Fruit fly (Drosophila melanogaster) whole organism, prepupa: ENCODE data around the gene RecQ5.
A peak's percentile ranks its signal among the peaks of the same experiment; 100 is the strongest.

ENCODE experiments used
- Blimp-1 ChIP-seq: fragments of 200-800 bp; sonication (Bioruptor generic); optimal IDR thresholded peaks from 3 replicates; lab custom pipeline; 2017; ENCODE audit warnings: missing biosample characterization, missing genetic modification characterization, mild to moderate bottlenecking, moderate library complexity, missing genetic modification reagents
- CG10631 ChIP-seq: fragments of 200-800 bp; sonication (Bioruptor generic); optimal IDR thresholded peaks from 2 replicates; lab custom pipeline; 2016; ENCODE audit warnings: missing biosample characterization, missing genetic modification characterization
- CG10669 ChIP-seq: fragments of 200-800 bp; sonication (Bioruptor generic); optimal IDR thresholded peaks from 3 replicates; lab custom pipeline; 2018; ENCODE audit warnings: missing biosample characterization, mild to moderate bottlenecking, missing genetic modification characterization, moderate library complexity
- CG11294 ChIP-seq: fragments of 200-800 bp; sonication (Bioruptor generic); IDR thresholded peaks from 2 replicates; pipeline ENCODE4 v1.3.6; 2022; ENCODE audit warnings: missing biosample characterization, missing genetic modification characterization
- CG11762 ChIP-seq: fragments of 200-800 bp; sonication (Bioruptor generic); optimal IDR thresholded peaks from 3 replicates; lab custom pipeline; 2016; ENCODE audit warnings: missing biosample characterization, missing genetic modification characterization; ENCODE audit not compliant: insufficient read depth
- CG11902 ChIP-seq: fragments of 200-800 bp; sonication (Bioruptor generic); optimal IDR thresholded peaks from 3 replicates; lab custom pipeline; 2016; ENCODE audit warnings: missing biosample characterization, missing genetic modification characterization
- CG15336 ChIP-seq: fragments of 200-800 bp; sonication (Bioruptor generic); IDR thresholded peaks from 2 replicates; pipeline ENCODE4 v1.3.6; 2022; ENCODE audit warnings: missing biosample characterization, missing genetic modification characterization
- CG1621 ChIP-seq: fragments of 200-800 bp; sonication (Bioruptor generic); optimal IDR thresholded peaks from 3 replicates; lab custom pipeline; 2018; ENCODE audit warnings: missing biosample characterization, mild to moderate bottlenecking, missing genetic modification characterization
- CG16779 ChIP-seq: fragments of 200-800 bp; sonication (Bioruptor generic); optimal IDR thresholded peaks from 3 replicates; lab custom pipeline; 2017; ENCODE audit warnings: missing biosample characterization, mild to moderate bottlenecking, missing genetic modification characterization
- CG31627 ChIP-seq: fragments of 200-800 bp; sonication (Bioruptor generic); optimal IDR thresholded peaks from 3 replicates; lab custom pipeline; 2016; ENCODE audit warnings: missing biosample characterization, missing genetic modification characterization
- CG32006 ChIP-seq: fragments of 200-800 bp; sonication (Bioruptor generic); optimal IDR thresholded peaks from 3 replicates; lab custom pipeline; 2017; ENCODE audit warnings: missing biosample characterization, mild to moderate bottlenecking, missing genetic modification characterization
- CG34406 ChIP-seq: fragments of 200-800 bp; sonication (Bioruptor generic); optimal IDR thresholded peaks from 3 replicates; lab custom pipeline; 2016; ENCODE audit warnings: missing biosample characterization, missing genetic modification characterization
- CG4318 ChIP-seq: fragments of 200-800 bp; sonication (Bioruptor generic); optimal IDR thresholded peaks from 3 replicates; lab custom pipeline; 2017; ENCODE audit warnings: missing biosample characterization, mild to moderate bottlenecking, missing genetic modification characterization
- CG6276 ChIP-seq: fragments of 200-800 bp; sonication (Bioruptor generic); optimal IDR thresholded peaks from 2 replicates; lab custom pipeline; 2017; ENCODE audit warnings: missing biosample characterization, mild to moderate bottlenecking, missing genetic modification characterization
- CG6792 ChIP-seq: fragments of 200-800 bp; sonication (Bioruptor generic); optimal IDR thresholded peaks from 3 replicates; lab custom pipeline; 2016; ENCODE audit warnings: missing biosample characterization, missing genetic modification characterization
- CG6854 ChIP-seq: fragments of 200-800 bp; sonication (Bioruptor generic); optimal IDR thresholded peaks from 2 replicates; lab custom pipeline; 2017; ENCODE audit warnings: missing biosample characterization, mild to moderate bottlenecking, missing genetic modification characterization
- CG7368 ChIP-seq: fragments of 200-800 bp; sonication (Bioruptor generic); optimal IDR thresholded peaks from 3 replicates; lab custom pipeline; 2016; ENCODE audit warnings: missing biosample characterization, missing genetic modification characterization
- CG8632 ChIP-seq: fragments of 200-800 bp; sonication (Bioruptor generic); optimal IDR thresholded peaks from 3 replicates; lab custom pipeline; 2016; ENCODE audit warnings: missing biosample characterization, missing genetic modification characterization
- CG9139 ChIP-seq: fragments of 200-800 bp; sonication (Bioruptor generic); optimal IDR thresholded peaks from 3 replicates; lab custom pipeline; 2017; ENCODE audit warnings: missing biosample characterization, mild to moderate bottlenecking, missing genetic modification characterization
- Eip78C ChIP-seq: fragments of 200-800 bp; sonication (Bioruptor generic); peaks from one replicate; lab custom pipeline; 2016; ENCODE audit warnings: missing biosample characterization, missing genetic modification characterization
- Eip93F ChIP-seq: fragments of 200-800 bp; sonication (Bioruptor generic); optimal IDR thresholded peaks from 2 replicates; lab custom pipeline; 2016; ENCODE audit warnings: missing biosample characterization, mild to moderate bottlenecking, missing genetic modification characterization
- Ets21C ChIP-seq: fragments of 200-800 bp; sonication (Bioruptor generic); optimal IDR thresholded peaks from 3 replicates; lab custom pipeline; 2016; ENCODE audit warnings: missing biosample characterization, missing genetic modification characterization
- Hr38 ChIP-seq: sonication (Bioruptor generic); optimal IDR thresholded peaks from 2 replicates; lab custom pipeline; 2016; ENCODE audit warnings: missing biosample characterization, missing genetic modification characterization
- Hr39 ChIP-seq: fragments of 200-800 bp; sonication (Bioruptor generic); optimal IDR thresholded peaks from 2 replicates; lab custom pipeline; 2016; ENCODE audit warnings: missing biosample characterization, missing genetic modification characterization
- Hr4 ChIP-seq: fragments of 200-800 bp; sonication (Bioruptor generic); optimal IDR thresholded peaks from 3 replicates; lab custom pipeline; 2016; ENCODE audit warnings: missing biosample characterization, missing genetic modification characterization
- OdsH ChIP-seq: fragments of 200-800 bp; sonication (Bioruptor generic); optimal IDR thresholded peaks from 3 replicates; lab custom pipeline; 2016; ENCODE audit warnings: missing biosample characterization, missing genetic modification characterization
- Smox ChIP-seq: fragments of 200-800 bp; sonication (Bioruptor generic); optimal IDR thresholded peaks from 3 replicates; lab custom pipeline; 2016; ENCODE audit warnings: missing biosample characterization, missing genetic modification characterization
- Sox102F ChIP-seq: fragments of 200-800 bp; sonication (Bioruptor generic); optimal IDR thresholded peaks from 2 replicates; lab custom pipeline; 2016; ENCODE audit warnings: missing biosample characterization, mild to moderate bottlenecking, missing genetic modification characterization
- Sox14 ChIP-seq: fragments of 200-800 bp; sonication (Bioruptor generic); optimal IDR thresholded peaks from 3 replicates; lab custom pipeline; 2016; ENCODE audit warnings: missing biosample characterization, missing genetic modification characterization
- achi ChIP-seq: fragments of 200-800 bp; sonication (Bioruptor generic); optimal IDR thresholded peaks from 3 replicates; lab custom pipeline; 2016; ENCODE audit warnings: missing biosample characterization, missing genetic modification characterization
- dac ChIP-seq: fragments of 200-800 bp; sonication (Bioruptor generic); optimal IDR thresholded peaks from 2 replicates; lab custom pipeline; 2017; ENCODE audit warnings: missing biosample characterization, mild to moderate bottlenecking, missing genetic modification characterization
- dsx ChIP-seq: fragments of 200-800 bp; optimal IDR thresholded peaks from 3 replicates; lab custom pipeline; 2019; ENCODE audit warnings: missing biosample characterization, mild to moderate bottlenecking, missing genetic modification characterization, moderate library complexity; ENCODE audit not compliant: poor library complexity, severe bottlenecking
- eg ChIP-seq: fragments of 200-800 bp; sonication (Bioruptor generic); IDR thresholded peaks from 3 replicates; pipeline ENCODE4 v1.3.6; 2022; ENCODE audit warnings: missing biosample characterization, missing genetic modification characterization
- esn ChIP-seq: fragments of 200-800 bp; sonication (Bioruptor generic); optimal IDR thresholded peaks from 2 replicates; lab custom pipeline; 2016; ENCODE audit warnings: missing biosample characterization, mild to moderate bottlenecking, missing genetic modification characterization, moderate library complexity
- fd59A ChIP-seq: fragments of 200-800 bp; sonication (Bioruptor generic); optimal IDR thresholded peaks from 2 replicates; lab custom pipeline; 2017; ENCODE audit warnings: missing biosample characterization, mild to moderate bottlenecking, missing genetic modification characterization, missing genetic modification reagents
- fkh ChIP-seq: fragments of 200-800 bp; sonication (Bioruptor generic); optimal IDR thresholded peaks from 3 replicates; lab custom pipeline; 2017; ENCODE audit warnings: missing biosample characterization, mild to moderate bottlenecking, missing genetic modification characterization, moderate library complexity
- pdm3 ChIP-seq: fragments of 200-800 bp; sonication (Bioruptor generic); optimal IDR thresholded peaks from 3 replicates; lab custom pipeline; 2016; ENCODE audit warnings: missing biosample characterization, missing genetic modification characterization
- spab ChIP-seq: fragments of 200-800 bp; sonication (Bioruptor generic); optimal IDR thresholded peaks from 2 replicates; lab custom pipeline; 2017; ENCODE audit warnings: missing biosample characterization, mild to moderate bottlenecking, missing genetic modification characterization, missing genetic modification reagents
- ss ChIP-seq, 2 experiments: fragments of 200-800 bp; sonication (Bioruptor generic); optimal IDR thresholded peaks; 2 replicates in 1 of 2; 3 replicates in 1 of 2; lab custom pipeline; 2017 to 2018; ENCODE audit warnings: mild to moderate bottlenecking in 2 of 2, missing biosample characterization in 2 of 2, missing genetic modification characterization in 2 of 2, moderate library complexity in 1 of 2
- svp ChIP-seq: fragments of 200-800 bp; sonication (Bioruptor generic); peaks from one replicate; lab custom pipeline; 2016; ENCODE audit warnings: missing biosample characterization, missing genetic modification characterization
- topi ChIP-seq: fragments of 200-800 bp; sonication (Bioruptor generic); optimal IDR thresholded peaks from 3 replicates; lab custom pipeline; 2016; ENCODE audit warnings: missing biosample characterization, missing genetic modification characterization
- vri ChIP-seq: fragments of 200-800 bp; sonication (Bioruptor generic); optimal IDR thresholded peaks from 3 replicates; lab custom pipeline; 2016; ENCODE audit warnings: missing biosample characterization, mild to moderate bottlenecking, missing genetic modification characterization

The RecQ5 gene

DNA sequence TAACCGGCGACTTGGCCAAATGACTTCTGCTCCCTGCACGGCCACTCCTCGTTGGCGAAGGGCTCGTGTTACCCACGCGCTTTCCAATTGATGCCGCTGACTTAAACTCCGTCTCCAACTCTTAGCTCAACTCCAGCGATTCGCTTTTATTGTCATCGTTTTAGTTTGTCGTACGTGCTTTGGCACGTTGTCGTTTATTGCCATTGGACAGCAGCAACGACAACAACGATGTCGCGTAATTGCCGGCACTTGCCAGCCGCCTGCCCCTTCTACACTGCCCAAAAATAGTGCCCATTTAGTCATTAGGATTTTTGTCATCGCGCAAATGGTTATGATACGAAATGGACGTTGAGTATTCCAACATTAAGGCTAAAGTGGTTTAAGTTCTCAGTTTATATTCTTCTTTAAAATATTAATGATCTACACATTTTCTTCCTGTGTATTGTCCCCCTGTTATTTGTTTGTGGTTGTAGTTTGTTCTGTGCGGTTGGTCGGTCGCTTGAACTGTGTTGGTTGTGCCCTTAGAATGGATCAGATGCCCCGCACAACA is 34.0 kb upstream of the RecQ5 start (continued):
- TF ChIP-seq CG15336 (GFP tag; lab: Robert Waterston, UW), result peak; percentile 85
- TF ChIP-seq spab (GFP tag; lab: Kevin White, UChicago), result peak; percentile 73
- TF ChIP-seq dac, result peak; percentile 76
- peak; percentile 3 for TF ChIP-seq Blimp-1 (GFP tag; lab: Kevin White, UChicago)
- peak; percentile 88 for TF ChIP-seq CG32006 (GFP tag; lab: Kevin White, UChicago)
- TF ChIP-seq Eip93F (GFP tag; lab: Kevin White, UChicago), result peak; percentile 30
- peak; percentile 84 for TF ChIP-seq CG4318 (GFP tag; lab: Kevin White, UChicago)
- peak; percentile 66 for TF ChIP-seq CG11294 (GFP tag; lab: Robert Waterston, UW)

DNA sequence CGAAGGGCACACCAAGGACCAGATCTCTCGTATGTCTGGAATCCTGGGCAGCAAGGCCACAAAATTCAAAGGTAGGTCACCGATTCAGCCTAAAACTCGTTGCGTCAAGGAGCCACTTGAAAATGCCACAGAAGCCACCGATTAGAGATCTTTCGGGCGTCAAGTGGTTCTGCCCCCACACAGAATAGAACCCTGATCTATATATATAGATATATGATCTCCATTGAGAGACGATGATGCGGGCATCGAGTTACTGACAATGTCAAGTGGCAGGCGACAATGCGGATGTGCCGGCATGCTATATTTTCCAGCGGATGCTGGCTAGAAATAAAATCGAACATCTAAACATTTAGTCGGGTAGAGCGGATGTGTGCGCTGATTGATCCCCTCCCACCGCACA is 32.5 kb upstream of the RecQ5 start:
- no peak for TF ChIP-seq ss (GFP tag; optimal IDR thresholded peaks at IDR 0.05; lab: Kevin White, UChicago)
- TF ChIP-seq CG31627 (GFP tag; lab: Kevin White, UChicago), result no peak
- TF ChIP-seq Eip78C (GFP tag; lab: Kevin White, UChicago), result peak; percentile 13
- TF ChIP-seq CG34406 (GFP tag; lab: Kevin White, UChicago), result no peak
- TF ChIP-seq OdsH (GFP tag; lab: Kevin White, UChicago), result no peak
- TF ChIP-seq achi, result no peak
- TF ChIP-seq Eip93F (GFP tag; lab: Kevin White, UChicago), result no peak
- no peak for TF ChIP-seq svp (GFP tag; lab: Kevin White, UChicago)
- no peak for TF ChIP-seq Hr39 (GFP tag; lab: Kevin White, UChicago)

DNA sequence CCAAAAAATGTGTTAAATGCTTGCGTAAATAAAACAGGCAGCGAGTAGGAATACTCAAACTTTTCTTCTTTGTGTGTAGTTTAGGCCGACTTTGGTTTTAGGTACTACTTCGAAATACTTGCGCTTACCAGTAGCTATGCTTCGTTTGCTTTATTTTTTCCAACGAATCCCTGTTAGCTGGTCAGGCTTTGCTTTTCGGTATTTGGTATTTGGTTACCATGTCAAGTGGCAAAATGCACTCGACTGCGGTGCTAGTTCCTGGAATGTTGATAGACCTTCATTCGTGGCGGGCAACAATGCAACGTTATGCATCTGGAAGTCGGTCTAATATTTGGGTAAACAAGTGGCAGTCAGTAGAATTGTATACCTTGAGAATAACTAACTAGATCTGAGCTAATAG is 31.9 kb upstream of the RecQ5 start:
- no peak for TF ChIP-seq Ets21C
- TF ChIP-seq Sox102F (GFP tag; lab: Kevin White, UChicago), result no peak
- TF ChIP-seq fd59A (GFP tag; lab: Kevin White, UChicago), result no peak
- no peak for TF ChIP-seq achi

DNA sequence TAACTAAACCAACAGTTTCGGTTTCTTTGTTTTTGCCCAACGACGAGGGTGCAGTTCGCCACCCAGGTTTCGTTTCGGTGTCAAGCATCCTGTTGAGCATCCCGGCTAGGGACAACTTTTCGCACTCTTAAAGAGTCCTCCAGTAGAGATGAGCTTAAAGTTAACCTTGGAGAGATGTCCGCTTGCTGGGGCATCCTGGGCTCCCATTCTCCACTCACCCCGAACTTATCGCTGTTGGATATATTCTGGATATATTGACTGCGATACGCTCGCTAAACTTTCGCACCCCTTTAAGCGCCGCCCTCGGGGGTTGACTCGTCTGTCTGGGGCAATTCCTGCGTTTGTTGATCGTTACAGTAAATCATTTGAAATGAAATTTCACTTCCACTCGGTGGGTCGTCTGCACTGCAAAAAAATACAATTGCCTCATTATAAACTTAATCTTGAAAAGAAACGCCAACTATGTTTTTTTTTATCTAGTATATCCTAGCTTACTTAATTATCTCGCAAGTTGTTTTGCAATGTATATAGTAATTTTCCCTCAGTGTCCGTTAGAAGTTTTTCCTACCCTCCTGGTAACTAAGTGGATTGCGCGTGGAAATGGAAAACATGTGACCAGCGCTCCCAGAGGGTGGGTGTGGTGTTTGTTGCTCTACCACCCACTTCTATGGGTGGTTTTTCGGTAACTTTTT is 29.8 kb upstream of the RecQ5 start:
- TF ChIP-seq CG9139 (GFP tag; lab: Kevin White, UChicago), result no peak
- TF ChIP-seq Sox102F (GFP tag; lab: Kevin White, UChicago), result peak; percentile 47
- no peak for TF ChIP-seq CG11762 (GFP tag; lab: Kevin White, UChicago)
- TF ChIP-seq esn (GFP tag; lab: Kevin White, UChicago), result peak; percentile 63
- no peak for TF ChIP-seq CG6854 (GFP tag; lab: Kevin White, UChicago)
- TF ChIP-seq pdm3 (GFP tag; lab: Kevin White, UChicago), result peak; percentile 33
- no peak for TF ChIP-seq dsx
- no peak for TF ChIP-seq CG6276 (GFP tag; lab: Kevin White, UChicago)
- no peak for TF ChIP-seq CG16779 (tag; lab: Kevin White, UChicago)
- no peak for TF ChIP-seq Hr4 (GFP tag; lab: Kevin White, UChicago)
- no peak for TF ChIP-seq CG8632 (GFP tag; lab: Kevin White, UChicago)
- TF ChIP-seq Eip78C (GFP tag; lab: Kevin White, UChicago), result peak; percentile 73
- TF ChIP-seq CG7368 (GFP tag; lab: Kevin White, UChicago), result no peak
- TF ChIP-seq CG10631 (GFP tag; lab: Kevin White, UChicago), result peak; percentile 30
- TF ChIP-seq CG10669 (GFP tag; lab: Kevin White, UChicago), result peak; percentile 10
- TF ChIP-seq Hr38, result no peak
- peak; percentile 33 for TF ChIP-seq Smox (GFP tag; lab: Kevin White, UChicago)
- TF ChIP-seq topi (GFP tag; lab: Kevin White, UChicago), result peak; percentile 44
- TF ChIP-seq Hr39 (GFP tag; lab: Kevin White, UChicago), result peak; percentile 36
- TF ChIP-seq spab (GFP tag; lab: Kevin White, UChicago), result peak; percentile 20
- peak; percentile 13 for TF ChIP-seq CG34406 (GFP tag; lab: Kevin White, UChicago)
- TF ChIP-seq CG11902 (GFP tag; lab: Kevin White, UChicago), result no peak
- TF ChIP-seq CG1621, result no peak
- peak; percentile 14 for TF ChIP-seq CG6792 (GFP tag; lab: Kevin White, UChicago)
- TF ChIP-seq CG32006 (GFP tag; lab: Kevin White, UChicago), result peak; percentile 26
- no peak for TF ChIP-seq vri (GFP tag; lab: Kevin White, UChicago)
- TF ChIP-seq svp (GFP tag; lab: Kevin White, UChicago), result peak; percentile 65
- peak in 1 of 2 experiments; percentile 17 for TF ChIP-seq ss (GFP tag; optimal IDR thresholded peaks at IDR 0.05; lab: Kevin White, UChicago)
- peak; percentile 26 for TF ChIP-seq Sox14 (GFP tag; lab: Kevin White, UChicago)
- TF ChIP-seq eg (GFP tag; lab: Robert Waterston, UW), result 0 out of 3 replicates have a peak, but pooled peaks have one; percentile 22
- TF ChIP-seq OdsH (GFP tag; lab: Kevin White, UChicago), result peak; percentile 45
- TF ChIP-seq fd59A (GFP tag; lab: Kevin White, UChicago), result no peak
- 0 out of 2 replicates have a peak, but pooled peaks have one; percentile 25 for TF ChIP-seq CG15336 (GFP tag; lab: Robert Waterston, UW)
- TF ChIP-seq fkh (GFP tag; lab: Kevin White, UChicago), result no peak
